Fruit fly (Drosophila melanogaster) whole organism, embryonic: Measurements from ENCODE around the gene CG46460.

Experiments used
- Bteb2 ChIP-seq: fragments of 200-800 bp; sonication (Bioruptor generic); optimal IDR thresholded peaks from 2 replicates; lab custom pipeline; 2016; ENCODE audit warnings: missing biosample characterization, missing genetic modification characterization
- CG4424 ChIP-seq: fragments of 200-800 bp; sonication (Bioruptor generic); optimal IDR thresholded peaks from 3 replicates; lab custom pipeline; 2016; ENCODE audit warnings: missing biosample characterization, missing genetic modification characterization
- CG6854 ChIP-seq: fragments of 200-800 bp; sonication (Bioruptor generic); optimal IDR thresholded peaks from 3 replicates; lab custom pipeline; 2017; ENCODE audit warnings: missing biosample characterization, mild to moderate bottlenecking, missing genetic modification characterization
- CG8478 ChIP-seq: fragments of >200 bp; optimal IDR thresholded peaks from 2 replicates; lab custom pipeline; 2018
- CG8924 ChIP-seq: fragments of 200-800 bp; optimal IDR thresholded peaks from 3 replicates; lab custom pipeline; 2019; ENCODE audit warnings: missing biosample characterization, mild to moderate bottlenecking, missing genetic modification characterization, moderate library complexity
- CoRest ChIP-seq: fragments of 200-800 bp; sonication (Bioruptor generic); optimal IDR thresholded peaks from 3 replicates; lab custom pipeline; 2018; ENCODE audit warnings: missing biosample characterization, mild to moderate bottlenecking, missing genetic modification characterization, moderate library complexity
- Dref ChIP-seq: fragments of 200-800 bp; sonication (Bioruptor generic); IDR thresholded peaks from 2 replicates; pipeline ENCODE4 v1.3.6; 2022; ENCODE audit warnings: missing biosample characterization, missing genetic modification characterization
- E2f2 ChIP-seq: fragments of 200-800 bp; sonication (Bioruptor generic); IDR thresholded peaks from 2 replicates; pipeline ENCODE4 v1.3.6; 2022; ENCODE audit warnings: missing biosample characterization, missing genetic modification characterization
- Ptx1 ChIP-seq: fragments of 200-800 bp; sonication (Bioruptor generic); IDR thresholded peaks from 2 replicates; pipeline ENCODE4 v1.3.6; 2022; ENCODE audit warnings: missing biosample characterization, missing genetic modification characterization
- gro ChIP-seq: fragments of 200-800 bp; sonication (Bioruptor generic); optimal IDR thresholded peaks from 2 replicates; lab custom pipeline; 2016; ENCODE audit warnings: missing biosample characterization, missing genetic modification characterization
- psq ChIP-seq: fragments of 200-800 bp; sonication (Bioruptor generic); optimal IDR thresholded peaks from 2 replicates; lab custom pipeline; 2017; ENCODE audit warnings: missing biosample characterization, missing genetic modification characterization
- shn ChIP-seq: fragments of 200-800 bp; sonication (Bioruptor generic); optimal IDR thresholded peaks from 3 replicates; lab custom pipeline; 2016; ENCODE audit warnings: missing biosample characterization, missing genetic modification characterization

DNA sequence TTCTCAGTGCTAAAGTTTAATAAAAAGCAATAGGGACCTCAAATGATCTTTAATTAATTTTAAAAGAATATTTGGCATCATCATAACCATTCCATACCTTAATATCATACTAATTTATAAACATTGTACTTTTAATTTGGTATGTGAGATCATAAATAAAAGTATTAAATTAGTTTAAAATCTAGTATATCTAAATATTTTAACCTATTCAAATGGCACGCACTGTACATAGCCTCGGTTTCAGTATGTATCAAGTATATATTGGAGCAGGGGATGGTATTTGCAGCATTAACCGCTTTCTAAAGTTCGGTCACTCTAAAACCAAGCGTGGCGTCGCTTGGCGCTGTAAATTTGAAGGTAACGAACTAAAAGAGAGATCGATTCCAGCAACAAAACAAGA lies 15.3 kb upstream of the CG46460 start, which contains the start of gene pav:
- TF ChIP-seq CG8924 (tag; lab: Kevin White, UChicago) (peak; percentile 66), psq (GFP tag; lab: Kevin White, UChicago) (no peak), CoRest (tag; lab: Kevin White, UChicago) (peak; percentile 70), gro (GFP tag; lab: Kevin White, UChicago) (no peak), Dref (GFP tag; lab: Robert Waterston, UW) (no peak), CG6854 (GFP tag; lab: Kevin White, UChicago) (no peak), CG8478 (lab: Kevin White, UChicago) (no peak), Bteb2 (GFP tag; lab: Kevin White, UChicago) (no peak), Ptx1 (peak; percentile 44; the same call in 1 of the 2 replicates), CG4424 (GFP tag; lab: Kevin White, UChicago) (no peak), shn (GFP tag; lab: Kevin White, UChicago) (no peak), E2f2 (GFP tag; lab: Robert Waterston, UW) (peak; percentile 93)
